Worm (Caenorhabditis elegans) whole organism, mixed stage, embryonic: Measurements from ENCODE around the gene K11D12.6.

Experiments used
- bed-3 ChIP-seq: fragments of 200-800 bp; sonication (Bioruptor generic); optimal IDR thresholded peaks from 3 replicates; lab custom pipeline; 2018; ENCODE audit warnings: mild to moderate bottlenecking, missing genetic modification characterization, moderate library complexity, missing compliant biosample characterization
- elt-3 ChIP-seq: fragments of 150-350 bp; optimal IDR thresholded peaks from 2 replicates; lab custom pipeline; 2014; ENCODE audit warnings: missing biosample characterization, missing genetic modification characterization
- flh-1 ChIP-seq: fragments of 200-800 bp; sonication (Bioruptor generic); optimal IDR thresholded peaks from 2 replicates; lab custom pipeline; 2018; ENCODE audit warnings: mild to moderate bottlenecking, missing genetic modification characterization, moderate library complexity, missing compliant biosample characterization
- lin-13 ChIP-seq: fragments of 150-350 bp; optimal IDR thresholded peaks from 2 replicates; lab custom pipeline; 2014; ENCODE audit warnings: missing biosample characterization, missing genetic modification characterization
- nhr-12 ChIP-seq: fragments of 150-350 bp; optimal IDR thresholded peaks from 2 replicates; lab custom pipeline; 2014; ENCODE audit warnings: missing biosample characterization, missing genetic modification characterization
- nhr-2 ChIP-seq: fragments of 150-350 bp; optimal IDR thresholded peaks from 2 replicates; lab custom pipeline; 2014; ENCODE audit warnings: missing biosample characterization, missing genetic modification characterization
- nhr-76 ChIP-seq: sonication (generic microtip); optimal IDR thresholded peaks from 2 replicates; lab custom pipeline; 2017; ENCODE audit warnings: missing biosample characterization, missing genetic modification characterization
- pha-4 ChIP-seq: fragments of 150-350 bp; optimal IDR thresholded peaks from 2 replicates; lab custom pipeline; 2018; ENCODE audit warnings: missing biosample characterization, missing genetic modification reagents, missing genetic modification characterization
- snpc-4 ChIP-seq: fragments of 150-350 bp; optimal IDR thresholded peaks from 2 replicates; lab custom pipeline; 2014; ENCODE audit warnings: missing biosample characterization, missing genetic modification characterization
- sptf-1 ChIP-seq: sonication (generic microtip); optimal IDR thresholded peaks from 2 replicates; lab custom pipeline; 2017; ENCODE audit warnings: mild to moderate bottlenecking, missing genetic modification characterization, moderate library complexity, missing compliant biosample characterization
- tbx-8 ChIP-seq: fragments of 200-800 bp; sonication (Bioruptor generic); optimal IDR thresholded peaks from 2 replicates; lab custom pipeline; 2018; ENCODE audit warnings: mild to moderate bottlenecking, missing genetic modification characterization, moderate library complexity, missing compliant biosample characterization
- unc-120 ChIP-seq: sonication (generic microtip); optimal IDR thresholded peaks from 2 replicates; lab custom pipeline; 2017; ENCODE audit warnings: missing genetic modification characterization, missing compliant biosample characterization; ENCODE audit not compliant: poor library complexity, severe bottlenecking
- unc-62 ChIP-seq: fragments of 150-350 bp; optimal IDR thresholded peaks from 2 replicates; lab custom pipeline; 2014; ENCODE audit warnings: missing biosample characterization, missing genetic modification reagents, missing genetic modification characterization
- ztf-11 ChIP-seq: fragments of 150-350 bp; optimal IDR thresholded peaks from 2 replicates; lab custom pipeline; 2014; ENCODE audit warnings: missing biosample characterization, missing genetic modification characterization

ce11 chrV:5049333-5049942, 14.5 kb upstream of the K11D12.6 start, which contains the start of the genes pqn-51 and K11D12.14:
- peak; percentile 95 for TF ChIP-seq unc-120 (tag; lab: Kevin White, UChicago)
- peak; percentile 73 for TF ChIP-seq unc-62 (GFP tag; lab: Kevin White, UChicago)
- TF ChIP-seq tbx-8 (GFP tag; lab: Kevin White, UChicago), result peak; percentile 37
- TF ChIP-seq nhr-12 (tag; lab: Kevin White, UChicago), result no peak
- TF ChIP-seq sptf-1, result peak; percentile 28
- TF ChIP-seq snpc-4 (tag; lab: Kevin White, UChicago), result no peak
- peak; percentile 42 for TF ChIP-seq pha-4 (tag; lab: Kevin White, UChicago)
- TF ChIP-seq ztf-11 (tag; lab: Kevin White, UChicago), result peak; percentile 10
- peak; percentile 42 for TF ChIP-seq lin-13 (tag; lab: Kevin White, UChicago)
- TF ChIP-seq nhr-2 (tag; lab: Kevin White, UChicago), result no peak
- no peak for TF ChIP-seq nhr-76
- peak; percentile 35 for TF ChIP-seq bed-3
- TF ChIP-seq elt-3, result no peak
- TF ChIP-seq flh-1, result no peak
